Fruit fly (Drosophila melanogaster): ENCODE results near the gene Pura.

The Pura gene

DNA sequence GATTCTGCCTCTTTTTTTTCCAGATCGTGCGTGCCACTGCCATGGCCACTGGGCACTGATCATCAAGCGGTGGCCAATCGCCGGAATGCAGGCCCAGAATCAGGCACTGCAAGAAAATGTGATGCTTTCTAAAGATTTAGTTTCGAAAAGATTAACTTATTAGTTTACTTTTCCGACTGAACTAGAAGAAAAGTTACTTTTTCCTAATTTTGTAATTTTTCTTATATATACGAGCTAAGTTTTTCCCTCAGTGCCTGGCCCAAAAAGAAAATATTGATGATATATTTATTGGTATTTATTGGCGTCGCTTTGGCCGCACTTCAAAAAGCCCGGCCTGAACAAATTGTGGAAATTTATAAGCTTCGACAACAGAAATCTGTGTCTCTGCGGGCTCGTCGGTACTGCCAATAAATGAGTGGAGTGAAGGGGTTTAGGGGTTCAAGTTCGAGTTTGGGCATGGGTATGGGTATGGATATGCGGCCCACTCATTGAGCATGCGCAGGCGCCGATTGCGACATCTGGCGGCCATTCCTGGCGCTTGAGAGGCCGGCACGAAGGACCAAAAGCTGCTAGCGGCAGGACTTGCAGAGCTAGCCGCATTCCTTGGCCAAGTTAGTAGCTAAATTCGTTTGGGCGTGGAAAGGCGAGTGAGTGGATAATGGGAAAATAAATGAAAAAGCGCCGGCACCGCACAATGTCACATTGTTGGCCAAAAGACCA, 8.4 kb downstream of the Pura start (continued):
- no peak for TF ChIP-seq CG10543 (GFP tag; optimal IDR thresholded peaks at IDR 0.05)
- TF ChIP-seq ash1 (GFP tag; optimal IDR thresholded peaks at IDR 0.05) = no peak
- no peak for TF ChIP-seq CG8281 (tag; optimal IDR thresholded peaks at IDR 0.05)
- TF ChIP-seq sug (tag; optimal IDR thresholded peaks at IDR 0.05) = no peak
- peak; percentile 6 for TF ChIP-seq phol (tag; optimal IDR thresholded peaks at IDR 0.05)
- TF ChIP-seq CG10959 (GFP tag; IDR thresholded peaks at IDR 0.05) = peak; percentile 10; the same call in 1 of the 2 replicates
- no peak for TF ChIP-seq CG13123 (GFP tag; optimal IDR thresholded peaks at IDR 0.05)
- peak; percentile 43; the same call in 1 of the 3 replicates for TF ChIP-seq CG17361 (GFP tag; IDR thresholded peaks at IDR 0.05)
- no peak for TF ChIP-seq HmgD (GFP tag; optimal IDR thresholded peaks at IDR 0.05)
- no peak for TF ChIP-seq hkb (optimal IDR thresholded peaks at IDR 0.05)
- TF ChIP-seq hkb (GFP tag; IDR thresholded peaks at IDR 0.05) = peak; percentile 45; the same call in 1 of the 2 replicates
- no peak for TF ChIP-seq Nf-YC (tag; optimal IDR thresholded peaks at IDR 0.05)
- TF ChIP-seq CG8388 (GFP tag; optimal IDR thresholded peaks at IDR 0.05) = peak; percentile 23
- TF ChIP-seq CG8924 (tag; optimal IDR thresholded peaks at IDR 0.05) = no peak

DNA sequence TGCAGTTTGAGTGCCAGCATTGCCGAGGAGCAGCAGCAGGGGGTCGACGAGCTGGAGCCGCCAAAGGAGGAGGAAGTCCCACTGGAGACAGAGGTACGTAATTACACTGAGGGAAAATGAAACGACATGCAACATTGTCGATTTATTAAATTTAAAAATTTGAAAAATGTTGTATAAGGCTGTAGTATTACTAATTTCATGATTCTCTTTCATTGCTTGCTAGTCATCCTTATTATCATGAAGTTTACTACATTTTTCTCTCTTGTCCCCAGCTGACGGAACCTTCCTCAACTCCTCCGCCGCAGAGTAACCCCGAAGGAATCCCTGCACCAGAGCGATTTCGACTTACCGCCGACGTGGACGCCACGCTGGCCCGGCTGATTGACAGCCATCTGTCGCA, 10.5 kb downstream of the Pura start:
- no peak for TF ChIP-seq CG1024 (GFP tag; IDR thresholded peaks at IDR 0.05)
- TF ChIP-seq Med (GFP tag) = peak; percentile 24

DNA sequence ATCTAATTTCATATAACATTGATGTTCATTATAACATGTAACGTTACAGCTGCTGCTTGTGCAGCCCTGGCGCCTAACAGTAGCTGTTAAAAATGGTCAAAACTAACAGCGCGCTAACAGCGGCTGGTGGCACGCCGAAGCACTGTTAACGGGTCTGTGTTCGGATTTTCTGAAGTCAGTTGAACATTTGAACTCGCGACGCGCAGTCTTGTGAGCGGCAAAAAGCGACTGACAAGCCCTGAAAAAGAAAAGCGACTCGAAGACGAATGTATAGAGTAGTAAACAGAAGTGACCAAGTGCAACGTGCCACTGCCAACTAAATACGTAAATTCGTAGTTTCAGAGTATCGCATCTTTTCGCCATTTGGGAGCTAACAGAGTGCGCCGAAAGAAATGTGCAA, 12.0 kb downstream of the Pura start:
- TF ChIP-seq CG11247 (GFP tag; IDR thresholded peaks at IDR 0.05) (no peak), Dbx (GFP tag; IDR thresholded peaks at IDR 0.05) (no peak), peb (GFP tag; IDR thresholded peaks at IDR 0.05) (no peak), H2.0 (GFP tag; IDR thresholded peaks at IDR 0.05) (no peak), Bteb2 (GFP tag; optimal IDR thresholded peaks at IDR 0.05) (no peak), CG6854 (GFP tag; optimal IDR thresholded peaks at IDR 0.05) (no peak), ssp (GFP tag; IDR thresholded peaks at IDR 0.05) (no peak), cg (GFP tag; optimal IDR thresholded peaks at IDR 0.05) (no peak), her (GFP tag; optimal IDR thresholded peaks at IDR 0.05) (no peak), prd (optimal IDR thresholded peaks at IDR 0.05) (no peak), prd (GFP tag; IDR thresholded peaks at IDR 0.05) (no peak), CG12769 (tag; optimal IDR thresholded peaks at IDR 0.05) (no peak), Jarid2 (GFP tag; optimal IDR thresholded peaks at IDR 0.05) (peak; percentile 79), CG6272 (GFP tag; IDR thresholded peaks at IDR 0.05) (no peak), CG11723 (GFP tag; optimal IDR thresholded peaks at IDR 0.05) (no peak), Neu2 (GFP tag; optimal IDR thresholded peaks at IDR 0.05; ENCODE audit: borderline replicate concordance) (no peak), Rfx (GFP tag; IDR thresholded peaks at IDR 0.05) (0 out of 2 replicates have a peak, but pooled peaks have one; percentile 23), TFAM (GFP tag; optimal IDR thresholded peaks at IDR 0.05) (no peak), stwl (tag; optimal IDR thresholded peaks at IDR 0.05) (peak; percentile 29), nmo (GFP tag; optimal IDR thresholded peaks at IDR 0.05) (no peak), Dll (GFP tag; IDR thresholded peaks at IDR 0.05; ENCODE audit: partially characterized antibody) (no peak), Asciz (GFP tag; optimal IDR thresholded peaks at IDR 0.05) (no peak), Ets97D (GFP tag; optimal IDR thresholded peaks at IDR 0.05) (no peak), grau (tag; optimal IDR thresholded peaks at IDR 0.05) (no peak), NK7.1 (GFP tag; optimal IDR thresholded peaks at IDR 0.05) (no peak), oc (tag; optimal IDR thresholded peaks at IDR 0.05) (no peak), CG1602 (GFP tag; optimal IDR thresholded peaks at IDR 0.05) (no peak), CG18476 (GFP tag; optimal IDR thresholded peaks at IDR 0.05) (no peak), HmgZ (tag; optimal IDR thresholded peaks at IDR 0.05) (no peak), CG16813 (GFP tag; IDR thresholded peaks at IDR 0.05; ENCODE audit: partially characterized antibody) (no peak), Opbp (GFP tag; IDR thresholded peaks at IDR 0.05; ENCODE audit: partially characterized antibody) (0 out of 3 replicates have a peak, but pooled peaks have one; percentile 14), eve (GFP tag; optimal IDR thresholded peaks at IDR 0.05) (no peak), Ets65A (GFP tag) (peak; percentile 25)

All from whole organism, embryonic.